Worm (Caenorhabditis elegans) whole organism, late embryonic: ENCODE data around the gene F14F7.5.

Experiments used
- C08G9.2 ChIP-seq: sonication (generic microtip); optimal IDR thresholded peaks from 2 replicates; lab custom pipeline; 2016; ENCODE audit warnings: mild to moderate bottlenecking, missing genetic modification characterization, moderate library complexity, missing compliant biosample characterization
- C38D4.7 ChIP-seq: fragments of 200-800 bp; sonication (Bioruptor generic); optimal IDR thresholded peaks from 2 replicates; lab custom pipeline; 2018; ENCODE audit warnings: mild to moderate bottlenecking, missing genetic modification characterization, moderate library complexity, missing compliant biosample characterization
- F13H6.1 ChIP-seq: sonication (generic microtip); optimal IDR thresholded peaks from 2 replicates; lab custom pipeline; 2016; ENCODE audit warnings: missing genetic modification characterization, missing compliant biosample characterization
- T23F11.4 ChIP-seq: fragments of 200-800 bp; sonication (Bioruptor generic); optimal IDR thresholded peaks from 2 replicates; lab custom pipeline; 2018; ENCODE audit warnings: mild to moderate bottlenecking, missing genetic modification characterization, missing compliant biosample characterization
- Y22D7AL.16 ChIP-seq: sonication (generic microtip); optimal IDR thresholded peaks from 2 replicates; lab custom pipeline; 2016; ENCODE audit warnings: missing genetic modification characterization, missing compliant biosample characterization
- ama-1 ChIP-seq: fragments of 150-350 bp; optimal IDR thresholded peaks from 2 replicates; lab custom pipeline; 2014
- ceh-14 ChIP-seq: sonication (generic microtip); optimal IDR thresholded peaks from 2 replicates; lab custom pipeline; 2016; ENCODE audit warnings: missing genotype, missing genetic modification characterization, missing compliant biosample characterization
- ceh-18 ChIP-seq: sonication (generic microtip); optimal IDR thresholded peaks from 2 replicates; lab custom pipeline; 2016; ENCODE audit warnings: missing genetic modification characterization, missing compliant biosample characterization
- ceh-19 ChIP-seq: fragments of 200-800 bp; sonication (Bioruptor generic); optimal IDR thresholded peaks from 2 replicates; lab custom pipeline; 2018; ENCODE audit warnings: mild to moderate bottlenecking, missing genetic modification characterization, missing compliant biosample characterization
- ceh-30 ChIP-seq: fragments of 150-350 bp; optimal IDR thresholded peaks from 2 replicates; lab custom pipeline; 2014; ENCODE audit warnings: missing biosample characterization, missing genetic modification characterization
- ceh-31 ChIP-seq: sonication (generic microtip); optimal IDR thresholded peaks from 2 replicates; lab custom pipeline; 2016; ENCODE audit warnings: missing genetic modification characterization, missing compliant biosample characterization
- dmd-4 ChIP-seq: sonication (generic microtip); optimal IDR thresholded peaks from 2 replicates; lab custom pipeline; 2016; ENCODE audit warnings: borderline replicate concordance, missing genetic modification characterization, missing compliant biosample characterization
- eyg-1 ChIP-seq: sonication (generic microtip); optimal IDR thresholded peaks from 2 replicates; lab custom pipeline; 2016; ENCODE audit warnings: missing genotype, missing genetic modification characterization, missing compliant biosample characterization
- fax-1 ChIP-seq: sonication (generic microtip); optimal IDR thresholded peaks from 2 replicates; lab custom pipeline; 2016; ENCODE audit warnings: missing genotype, missing genetic modification characterization, missing compliant biosample characterization
- hlh-30 ChIP-seq: sonication (generic microtip); optimal IDR thresholded peaks from 2 replicates; lab custom pipeline; 2017; ENCODE audit warnings: antibody characterized with exemption, missing genetic modification characterization, missing compliant biosample characterization; ENCODE audit not compliant: insufficient read depth
- hlh-6 ChIP-seq: sonication (generic microtip); optimal IDR thresholded peaks from 2 replicates; lab custom pipeline; 2016; ENCODE audit warnings: missing genotype, missing genetic modification characterization, missing compliant biosample characterization
- hlh-8 ChIP-seq: sonication (generic microtip); optimal IDR thresholded peaks from 2 replicates; lab custom pipeline; 2016; ENCODE audit warnings: missing genotype, missing genetic modification characterization, missing compliant biosample characterization
- lim-6 ChIP-seq: sonication (generic microtip); optimal IDR thresholded peaks from 2 replicates; lab custom pipeline; 2016; ENCODE audit warnings: missing genetic modification characterization, missing compliant biosample characterization
- lin-11 ChIP-seq: fragments of 200-800 bp; sonication (Bioruptor generic); optimal IDR thresholded peaks from 2 replicates; lab custom pipeline; 2018; ENCODE audit warnings: mild to moderate bottlenecking, missing genetic modification characterization, missing compliant biosample characterization
- nfya-1 ChIP-seq: sonication (generic microtip); optimal IDR thresholded peaks from 2 replicates; lab custom pipeline; 2017; ENCODE audit warnings: missing genetic modification characterization, mild to moderate bottlenecking, missing compliant biosample characterization, antibody characterized with exemption, moderate library complexity
- nhr-11 ChIP-seq: fragments of 150-350 bp; optimal IDR thresholded peaks from 2 replicates; lab custom pipeline; 2014; ENCODE audit warnings: missing biosample characterization, missing genetic modification characterization
- npax-4 ChIP-seq: sonication (generic microtip); optimal IDR thresholded peaks from 2 replicates; lab custom pipeline; 2016; ENCODE audit warnings: missing genetic modification characterization, missing compliant biosample characterization
- odd-2 ChIP-seq: sonication (generic microtip); optimal IDR thresholded peaks from 2 replicates; lab custom pipeline; 2017; ENCODE audit warnings: antibody characterized with exemption, mild to moderate bottlenecking, missing genetic modification characterization, missing compliant biosample characterization
- pag-3 ChIP-seq: sonication (generic microtip); optimal IDR thresholded peaks from 2 replicates; lab custom pipeline; 2016; ENCODE audit warnings: missing compliant biosample characterization, missing genetic modification characterization, borderline replicate concordance
- pax-1 ChIP-seq: fragments of 150-350 bp; optimal IDR thresholded peaks from 2 replicates; lab custom pipeline; 2014; ENCODE audit warnings: missing biosample characterization, missing genetic modification characterization
- pha-2 ChIP-seq: sonication (generic microtip); optimal IDR thresholded peaks from 2 replicates; lab custom pipeline; 2017; ENCODE audit warnings: mild to moderate bottlenecking, missing genetic modification characterization, missing compliant biosample characterization
- pqm-1 ChIP-seq: sonication (generic microtip); optimal IDR thresholded peaks from 2 replicates; lab custom pipeline; 2016; ENCODE audit warnings: missing genetic modification characterization, missing compliant biosample characterization
- ref-2 ChIP-seq: sonication (generic microtip); optimal IDR thresholded peaks from 2 replicates; lab custom pipeline; 2016; ENCODE audit warnings: missing genetic modification characterization, missing compliant biosample characterization
- sdc-2 ChIP-seq: sonication (generic microtip); optimal IDR thresholded peaks from 2 replicates; lab custom pipeline; 2016; ENCODE audit warnings: missing genotype, missing genetic modification characterization, missing compliant biosample characterization
- sox-2 ChIP-seq: fragments of 200-800 bp; sonication (Bioruptor generic); IDR thresholded peaks from 2 replicates; pipeline ENCODE4 v1.3.6; 2022; ENCODE audit warnings: missing genetic modification reagents, missing genetic modification characterization, missing compliant biosample characterization
- sox-4 ChIP-seq: sonication (generic microtip); optimal IDR thresholded peaks from 2 replicates; lab custom pipeline; 2017; ENCODE audit warnings: mild to moderate bottlenecking, missing genetic modification characterization, inconsistent platforms, missing compliant biosample characterization
- syd-9 ChIP-seq: sonication (generic microtip); optimal IDR thresholded peaks from 2 replicates; lab custom pipeline; 2016; ENCODE audit warnings: mild to moderate bottlenecking, missing genetic modification characterization, moderate library complexity, missing compliant biosample characterization
- ttx-3 ChIP-seq: sonication (generic microtip); optimal IDR thresholded peaks from 2 replicates; lab custom pipeline; 2016; ENCODE audit warnings: missing genetic modification reagents, missing genetic modification characterization, missing compliant biosample characterization
- unc-42 ChIP-seq: sonication (generic microtip); optimal IDR thresholded peaks from 2 replicates; lab custom pipeline; 2016; ENCODE audit warnings: missing genotype, missing genetic modification characterization, missing compliant biosample characterization
- unc-86 ChIP-seq: sonication (generic microtip); optimal IDR thresholded peaks from 2 replicates; lab custom pipeline; 2016; ENCODE audit warnings: missing genetic modification characterization, missing compliant biosample characterization

Gene F14F7.5

ce11 chrIII:13062414-13062965 lies 30.7 kb downstream of the F14F7.5 start (continued):
- TF ChIP-seq Y22D7AL.16 (tag; lab: Kevin White, UChicago) (peak; percentile 14), ama-1 (lab: Kevin White, UChicago) (peak; percentile 66), ttx-3 (peak; percentile 37), sox-4 (no peak), pax-1 (no peak), nhr-11 (no peak), F13H6.1 (peak; percentile 94), fax-1 (tag; lab: Kevin White, UChicago) (peak; percentile 74), dmd-4 (tag; lab: Kevin White, UChicago) (peak; percentile 88), hlh-8 (tag; lab: Kevin White, UChicago) (peak; percentile 74), sox-2 (GFP tag; lab: Robert Waterston, UW) (peak; percentile 92), sdc-2 (tag; lab: Kevin White, UChicago) (peak; percentile 86), lin-11 (tag; lab: Kevin White, UChicago) (peak; percentile 31), ceh-18 (tag; lab: Kevin White, UChicago) (peak; percentile 99), pha-2 (tag; lab: Kevin White, UChicago) (peak; percentile 87), nfya-1 (peak; percentile 99), syd-9 (tag; lab: Kevin White, UChicago) (peak; percentile 65)
- TF ChIP-seq, all 69 proteins: peak for 53

ce11 chrIII:13062989-13063388 lies 31.2 kb downstream of the F14F7.5 start:
- TF ChIP-seq T23F11.4 (GFP tag; lab: Kevin White, UChicago) (no peak), hlh-8 (tag; lab: Kevin White, UChicago) (no peak), sox-4 (no peak), lim-6 (tag; lab: Kevin White, UChicago) (no peak), ceh-18 (tag; lab: Kevin White, UChicago) (no peak), F13H6.1 (no peak), npax-4 (no peak), ceh-30 (tag; lab: Kevin White, UChicago) (no peak), hlh-6 (no peak), unc-86 (tag; lab: Kevin White, UChicago) (no peak), odd-2 (no peak), pqm-1 (tag; lab: Kevin White, UChicago) (no peak), ceh-14 (no peak), eyg-1 (tag; lab: Kevin White, UChicago) (no peak)

ce11 chrIII:13064213-13065184 lies 32.7 kb downstream of the F14F7.5 start:
- TF ChIP-seq unc-42 (tag; lab: Kevin White, UChicago) (peak; percentile 83), ceh-31 (tag; lab: Kevin White, UChicago) (peak; percentile 63), pag-3 (tag; lab: Kevin White, UChicago) (no peak), ceh-19 (no peak), nhr-11 (no peak), ceh-14 (peak; percentile 70), ref-2 (tag; lab: Kevin White, UChicago) (peak; percentile 31), sox-2 (GFP tag; lab: Robert Waterston, UW) (peak; percentile 28; the same call in 1 of the 2 replicates), unc-86 (tag; lab: Kevin White, UChicago) (no peak), hlh-30 (tag; lab: Kevin White, UChicago) (peak; percentile 49)

ce11 chrIII:13065694-13066093 lies 33.9 kb downstream of the F14F7.5 start:
- TF ChIP-seq pax-1 (no peak), npax-4 (no peak), F13H6.1 (no peak), T23F11.4 (GFP tag; lab: Kevin White, UChicago) (no peak), C08G9.2 (no peak), unc-42 (tag; lab: Kevin White, UChicago) (no peak), odd-2 (no peak), ref-2 (tag; lab: Kevin White, UChicago) (no peak), C38D4.7 (GFP tag; lab: Kevin White, UChicago) (no peak), ttx-3 (no peak), ceh-31 (tag; lab: Kevin White, UChicago) (no peak)
